Fruit fly (Drosophila melanogaster) whole organism, embryonic: Measurements from ENCODE around the gene yps.
A peak's percentile ranks its signal among the peaks of the same experiment; 100 is the strongest.

Experiments used
- Abd-B ChIP-seq: fragments of 200-800 bp; sonication (Bioruptor generic); optimal IDR thresholded peaks from 2 replicates; lab custom pipeline; 2018; ENCODE audit warnings: missing biosample characterization, mild to moderate bottlenecking, missing genetic modification characterization, moderate library complexity
- Aef1 ChIP-seq: fragments of 200-800 bp; sonication (Bioruptor generic); IDR thresholded peaks from 3 replicates; pipeline ENCODE4 v1.3.6; 2022; ENCODE audit warnings: missing biosample characterization, missing genetic modification characterization
- BtbVII ChIP-seq: fragments of 200-800 bp; sonication (Bioruptor generic); optimal IDR thresholded peaks from 3 replicates; lab custom pipeline; 2017; ENCODE audit warnings: missing biosample characterization, mild to moderate bottlenecking, missing genetic modification characterization
- CG10147 ChIP-seq: fragments of 200-800 bp; sonication (Bioruptor generic); optimal IDR thresholded peaks from 2 replicates; lab custom pipeline; 2019; ENCODE audit warnings: missing biosample characterization, mild to moderate bottlenecking, missing genetic modification characterization, moderate library complexity
- CG12391 ChIP-seq: fragments of 200-800 bp; sonication (Bioruptor generic); optimal IDR thresholded peaks from 3 replicates; lab custom pipeline; 2018; ENCODE audit warnings: missing biosample characterization, mild to moderate bottlenecking, missing genetic modification characterization, moderate library complexity
- CG12659 ChIP-seq: fragments of 200-800 bp; sonication (Bioruptor generic); optimal IDR thresholded peaks from 3 replicates; lab custom pipeline; 2017; ENCODE audit warnings: mild to moderate bottlenecking, missing biosample characterization, missing genetic modification reagents, missing genetic modification characterization
- CG14050 ChIP-seq: fragments of 200-800 bp; sonication (Bioruptor generic); IDR thresholded peaks from 3 replicates; pipeline ENCODE4 v1.3.6; 2022; ENCODE audit warnings: missing biosample characterization, missing genetic modification characterization
- CG15479 ChIP-seq: fragments of 200-800 bp; sonication (Bioruptor generic); optimal IDR thresholded peaks from 3 replicates; lab custom pipeline; 2019; ENCODE audit warnings: missing biosample characterization, mild to moderate bottlenecking, missing genetic modification characterization, moderate library complexity
- CG17186 ChIP-seq: fragments of 200-800 bp; sonication (Bioruptor generic); optimal IDR thresholded peaks from 3 replicates; lab custom pipeline; 2017; ENCODE audit warnings: missing biosample characterization, missing genetic modification reagents, missing genetic modification characterization
- CG6272 ChIP-seq: fragments of 200-800 bp; sonication (Bioruptor generic); IDR thresholded peaks from 2 replicates; pipeline ENCODE4 v1.3.6; 2022; ENCODE audit warnings: missing biosample characterization, missing genetic modification characterization
- CG6689 ChIP-seq: fragments of 200-800 bp; sonication (Bioruptor generic); IDR thresholded peaks from 2 replicates; pipeline ENCODE4 v1.3.6; 2022; ENCODE audit warnings: missing biosample characterization, missing genetic modification characterization
- CG7786 ChIP-seq: fragments of 200-800 bp; sonication (Bioruptor generic); optimal IDR thresholded peaks from 2 replicates; lab custom pipeline; 2016; ENCODE audit warnings: missing biosample characterization, missing genetic modification characterization
- CG7928 ChIP-seq: fragments of 200-800 bp; sonication (Bioruptor generic); optimal IDR thresholded peaks from 2 replicates; lab custom pipeline; 2017; ENCODE audit warnings: missing biosample characterization, mild to moderate bottlenecking, missing genetic modification characterization
- Dfd ChIP-seq, 2 experiments: fragments of >200 bp; optimal IDR thresholded peaks; 2 replicates each; lab custom pipeline; 2017; ENCODE audit warnings: missing biosample characterization in 2 of 2, missing genetic modification characterization in 2 of 2
- Fer3 ChIP-seq: fragments of 200-800 bp; sonication (Bioruptor generic); optimal IDR thresholded peaks from 2 replicates; lab custom pipeline; 2018; ENCODE audit warnings: missing biosample characterization, mild to moderate bottlenecking, missing genetic modification characterization, moderate library complexity
- Hey ChIP-seq: fragments of 200-800 bp; sonication (Bioruptor generic); optimal IDR thresholded peaks from 3 replicates; lab custom pipeline; 2018; ENCODE audit warnings: missing biosample characterization, mild to moderate bottlenecking, missing genetic modification characterization
- HmgZ ChIP-seq: fragments of 200-800 bp; sonication (Bioruptor generic); optimal IDR thresholded peaks from 2 replicates; lab custom pipeline; 2018; ENCODE audit warnings: missing biosample characterization, mild to moderate bottlenecking, missing genetic modification characterization
- Hmr ChIP-seq: fragments of 200-800 bp; sonication (Bioruptor generic); optimal IDR thresholded peaks from 3 replicates; lab custom pipeline; 2017; ENCODE audit warnings: mild to moderate bottlenecking, missing biosample characterization, missing genetic modification reagents, missing genetic modification characterization
- Lhr ChIP-seq: fragments of 200-800 bp; sonication (Bioruptor generic); optimal IDR thresholded peaks from 3 replicates; lab custom pipeline; 2017; ENCODE audit warnings: mild to moderate bottlenecking, missing biosample characterization, missing genetic modification reagents, missing genetic modification characterization
- Meics ChIP-seq: fragments of 200-800 bp; sonication (Bioruptor generic); optimal IDR thresholded peaks from 2 replicates; lab custom pipeline; 2017; ENCODE audit warnings: missing biosample characterization, mild to moderate bottlenecking, missing genetic modification characterization
- Myb ChIP-seq: fragments of 200-800 bp; sonication (Bioruptor generic); optimal IDR thresholded peaks from 2 replicates; lab custom pipeline; 2016; ENCODE audit warnings: missing biosample characterization, missing genetic modification characterization
- Nf-YA ChIP-seq: fragments of 200-800 bp; sonication (Bioruptor generic); IDR thresholded peaks from 2 replicates; pipeline ENCODE4 v1.3.6; 2022; ENCODE audit warnings: missing biosample characterization, missing genetic modification characterization
- Oli ChIP-seq: fragments of 200-800 bp; sonication (Bioruptor generic); optimal IDR thresholded peaks from 2 replicates; lab custom pipeline; 2018; ENCODE audit warnings: missing biosample characterization, mild to moderate bottlenecking, missing genetic modification characterization, moderate library complexity
- Opbp ChIP-seq: fragments of 200-800 bp; sonication (Bioruptor generic); IDR thresholded peaks from 3 replicates; pipeline ENCODE4 v1.3.6; 2022; ENCODE audit warnings: missing biosample characterization, missing genetic modification characterization; ENCODE audit not compliant: partially characterized antibody
- Poxn ChIP-seq: fragments of 200-800 bp; sonication (Bioruptor generic); IDR thresholded peaks from 2 replicates; pipeline ENCODE4 v1.3.6; 2022; ENCODE audit warnings: missing biosample characterization, missing genetic modification characterization
- Rx ChIP-seq: fragments of 200-800 bp; sonication (Bioruptor generic); IDR thresholded peaks from 2 replicates; pipeline ENCODE4 v1.3.6; 2022; ENCODE audit warnings: missing biosample characterization, missing genetic modification characterization
- Side ChIP-seq: fragments of 200-800 bp; sonication (Bioruptor generic); optimal IDR thresholded peaks from 2 replicates; lab custom pipeline; 2016; ENCODE audit warnings: missing biosample characterization, missing genetic modification characterization
- aop ChIP-seq: fragments of 200-800 bp; sonication (Bioruptor generic); IDR thresholded peaks from 2 replicates; pipeline ENCODE4 v1.3.6; 2022; ENCODE audit warnings: missing biosample characterization, missing genetic modification characterization
- ase ChIP-seq: fragments of 200-800 bp; sonication (Bioruptor generic); IDR thresholded peaks from 3 replicates; pipeline ENCODE4 v1.3.6; 2022; ENCODE audit warnings: missing biosample characterization, missing genetic modification characterization
- bbx ChIP-seq: fragments of 200-800 bp; sonication (Bioruptor generic); IDR thresholded peaks from 2 replicates; pipeline ENCODE4 v1.3.6; 2022; ENCODE audit warnings: missing biosample characterization, missing genetic modification characterization; ENCODE audit not compliant: partially characterized antibody
- bsh ChIP-seq, 2 experiments: fragments of 200-800 bp; sonication (Bioruptor generic); optimal IDR thresholded peaks; 2 replicates each; lab custom pipeline; 2017 to 2018; ENCODE audit warnings: mild to moderate bottlenecking in 2 of 2, missing biosample characterization in 2 of 2, missing genetic modification characterization in 2 of 2, moderate library complexity in 1 of 2
- cad ChIP-seq: fragments of >200 bp; optimal IDR thresholded peaks from 2 replicates; lab custom pipeline; 2017; ENCODE audit warnings: missing biosample characterization, missing genetic modification characterization
- chn ChIP-seq: fragments of 200-800 bp; sonication (Bioruptor generic); optimal IDR thresholded peaks from 2 replicates; lab custom pipeline; 2016; ENCODE audit warnings: missing biosample characterization, missing genetic modification characterization
- da ChIP-seq: fragments of 200-800 bp; sonication (Bioruptor generic); optimal IDR thresholded peaks from 2 replicates; lab custom pipeline; 2016; ENCODE audit warnings: missing biosample characterization, missing genetic modification characterization
- dmrt99B ChIP-seq: fragments of 200-800 bp; sonication (Bioruptor generic); optimal IDR thresholded peaks from 2 replicates; lab custom pipeline; 2018; ENCODE audit warnings: missing biosample characterization, mild to moderate bottlenecking, missing genetic modification characterization, moderate library complexity
- fd3F ChIP-seq: fragments of 200-800 bp; sonication (Bioruptor generic); optimal IDR thresholded peaks from 2 replicates; lab custom pipeline; 2018; ENCODE audit warnings: missing biosample characterization, mild to moderate bottlenecking, missing genetic modification characterization, moderate library complexity
- fru ChIP-seq: fragments of >200 bp; optimal IDR thresholded peaks from 2 replicates; lab custom pipeline; 2017
- insv ChIP-seq, 2 experiments: fragments of 200-800 bp; sonication (Bioruptor generic); optimal IDR thresholded peaks; 3 replicates each; lab custom pipeline; 2016 to 2018; ENCODE audit warnings: missing biosample characterization in 2 of 2, missing genetic modification characterization in 2 of 2
- lilli ChIP-seq: fragments of 200-800 bp; sonication (Bioruptor generic); optimal IDR thresholded peaks from 3 replicates; lab custom pipeline; 2016; ENCODE audit warnings: missing biosample characterization, missing genetic modification characterization
- pfk ChIP-seq: fragments of 200-800 bp; sonication (Bioruptor generic); optimal IDR thresholded peaks from 2 replicates; lab custom pipeline; 2018; ENCODE audit warnings: missing biosample characterization, mild to moderate bottlenecking, missing genetic modification characterization, moderate library complexity
- pho ChIP-seq: fragments of 200-800 bp; sonication (Bioruptor generic); optimal IDR thresholded peaks from 2 replicates; lab custom pipeline; 2016; ENCODE audit warnings: missing biosample characterization, missing genetic modification characterization
- pros ChIP-seq: fragments of 200-800 bp; sonication (Bioruptor generic); optimal IDR thresholded peaks from 3 replicates; lab custom pipeline; 2019; ENCODE audit warnings: missing biosample characterization, mild to moderate bottlenecking, missing genetic modification characterization, moderate library complexity
- scrt ChIP-seq: fragments of 200-800 bp; sonication (Bioruptor generic); optimal IDR thresholded peaks from 2 replicates; lab custom pipeline; 2018; ENCODE audit warnings: missing biosample characterization, mild to moderate bottlenecking, missing genetic modification characterization, moderate library complexity
- seq ChIP-seq: fragments of 200-800 bp; sonication (Bioruptor generic); IDR thresholded peaks from 2 replicates; pipeline ENCODE4 v1.3.6; 2022; ENCODE audit warnings: missing biosample characterization, missing genetic modification characterization
- sim ChIP-seq: fragments of 200-800 bp; sonication (Bioruptor generic); IDR thresholded peaks from 2 replicates; pipeline ENCODE4 v1.3.6; 2022; ENCODE audit warnings: missing biosample characterization, missing genetic modification characterization
- stwl ChIP-seq: fragments of 200-800 bp; sonication (Bioruptor generic); optimal IDR thresholded peaks from 3 replicates; lab custom pipeline; 2018; ENCODE audit warnings: missing biosample characterization, mild to moderate bottlenecking, missing genetic modification characterization, moderate library complexity
- ttk ChIP-seq: fragments of 200-800 bp; sonication (Bioruptor generic); IDR thresholded peaks from 2 replicates; pipeline ENCODE4 v2.1.2; 2022; ENCODE audit warnings: missing biosample characterization, missing genetic modification characterization
- unc-4 ChIP-seq: fragments of 200-800 bp; sonication (Bioruptor generic); IDR thresholded peaks from 2 replicates; pipeline ENCODE4 v1.3.6; 2022; ENCODE audit warnings: missing biosample characterization, missing genetic modification characterization; ENCODE audit not compliant: partially characterized antibody

The yps gene

DNA sequence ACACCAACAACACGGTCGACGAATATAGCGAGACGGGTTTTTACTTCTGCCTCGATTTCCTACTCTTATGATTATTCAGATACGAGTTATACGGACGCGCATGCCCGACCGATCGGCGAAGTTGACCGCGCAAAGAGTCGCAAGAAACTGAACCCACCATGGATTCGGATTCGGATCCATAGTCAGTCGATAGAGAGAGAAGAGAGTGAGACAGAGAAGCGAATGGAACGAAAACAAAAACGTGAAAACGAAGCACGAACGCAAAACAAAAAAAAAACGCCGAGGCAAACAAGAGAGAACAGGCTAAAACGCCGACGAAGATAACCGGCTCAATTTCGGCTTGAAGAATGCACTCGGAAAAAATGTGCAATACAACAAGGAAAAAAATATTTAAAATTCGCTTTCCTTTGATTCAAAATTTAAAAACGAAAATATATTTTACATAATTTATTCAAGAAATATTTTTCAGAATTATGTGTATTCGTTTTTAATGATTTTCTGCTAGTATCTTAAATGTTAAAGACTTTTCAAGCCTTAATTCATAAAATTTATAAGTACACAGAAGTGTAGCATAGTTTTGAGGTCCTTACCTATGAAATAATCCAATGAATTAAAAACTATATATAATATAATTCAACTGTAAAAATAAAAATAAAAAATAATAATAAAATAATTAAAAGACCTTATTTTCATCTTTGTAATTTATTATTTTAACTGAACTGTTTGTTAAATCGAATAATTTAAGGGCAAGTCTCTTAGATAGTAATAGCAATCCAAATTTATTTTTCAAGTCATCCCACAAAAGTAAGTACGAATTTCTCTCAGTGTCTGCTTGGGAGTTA lies 43.0 kb downstream of the yps start, which contains the start of gene Sema5c (continued):
- TF ChIP-seq seq (GFP tag; lab: Robert Waterston, UW) (peak; percentile 49; the same call in 1 of the 2 replicates), CG7928 (GFP tag; lab: Kevin White, UChicago) (no peak), BtbVII (GFP tag; lab: Kevin White, UChicago) (peak; percentile 67), pho (GFP tag; lab: Kevin White, UChicago) (no peak), bbx (GFP tag; lab: Robert Waterston, UW) (peak; percentile 17; the same call in 1 of the 2 replicates), Fer3 (tag; lab: Kevin White, UChicago) (peak; percentile 22), chn (peak; percentile 16), bsh (GFP tag; optimal IDR thresholded peaks at IDR 0.05; lab: Kevin White, UChicago) (peak; percentile 35 to 62), unc-4 (GFP tag; lab: Robert Waterston, UW) (no peak), ttk (GFP tag; lab: Robert Waterston, UW) (peak; percentile 40; the same call in 1 of the 2 replicates), CG15479 (GFP tag; lab: Kevin White, UChicago) (peak; percentile 83), pros (GFP tag; lab: Kevin White, UChicago) (peak; percentile 52), Hmr (GFP tag; lab: Kevin White, UChicago) (peak; percentile 46), Opbp (peak; percentile 50; the same call in 2 of the 3 replicates), pfk (peak; percentile 63), Oli (tag; lab: Kevin White, UChicago) (peak; percentile 79), cad (no peak), Lhr (GFP tag; lab: Kevin White, UChicago) (no peak), fru (no peak), Poxn (GFP tag; lab: Robert Waterston, UW) (no peak), Aef1 (GFP tag; lab: Robert Waterston, UW) (peak; percentile 58), fd3F (GFP tag; lab: Kevin White, UChicago) (peak; percentile 46), Rx (GFP tag; lab: Robert Waterston, UW) (peak; percentile 42), HmgZ (tag; lab: Kevin White, UChicago) (peak; percentile 38), CG6689 (GFP tag; lab: Robert Waterston, UW) (peak; percentile 42; the same call in 1 of the 2 replicates), Meics (GFP tag; lab: Kevin White, UChicago) (peak; percentile 82), Hey (tag; lab: Kevin White, UChicago) (peak; percentile 2), stwl (tag; lab: Kevin White, UChicago) (peak; percentile 18), CG17186 (GFP tag; lab: Kevin White, UChicago) (no peak), Myb (GFP tag; lab: Kevin White, UChicago) (no peak), da (no peak), insv (GFP tag; optimal IDR thresholded peaks at IDR 0.05; lab: Kevin White, UChicago) (no peak), CG6272 (GFP tag; lab: Robert Waterston, UW) (0 out of 2 replicates have a peak, but pooled peaks have one; percentile 17), Side (GFP tag; lab: Kevin White, UChicago) (peak; percentile 36), Abd-B (peak; percentile 57), Dfd (GFP tag; optimal IDR thresholded peaks at IDR 0.05; lab: Kevin White, UChicago) (no peak), lilli (GFP tag; lab: Kevin White, UChicago) (peak; percentile 18), sim (GFP tag; lab: Robert Waterston, UW) (no peak), ase (peak; percentile 50; the same call in 1 of the 3 replicates), CG7786 (no peak), dmrt99B (tag; lab: Kevin White, UChicago) (peak; percentile 77), Nf-YA (no peak), CG12659 (GFP tag; lab: Kevin White, UChicago) (peak; percentile 79), aop (GFP tag; lab: Robert Waterston, UW) (peak; percentile 49; the same call in 1 of the 2 replicates), CG14050 (GFP tag; lab: Robert Waterston, UW) (peak; percentile 9; the same call in 1 of the 3 replicates), CG12391 (tag; lab: Kevin White, UChicago) (peak; percentile 80), scrt (GFP tag; lab: Kevin White, UChicago) (peak; percentile 31), CG10147 (GFP tag; lab: Kevin White, UChicago) (peak; percentile 72)
